Worm (Caenorhabditis elegans) whole organism, dauer: ENCODE data around the gene F23H12.5.

Experiments
- unc-62 ChIP-seq: sonication (generic microtip); optimal IDR thresholded peaks from 2 replicates; lab custom pipeline; 2017; ENCODE audit warnings: missing biosample characterization, missing genetic modification reagents, missing genetic modification characterization

The F23H12.5 gene

DNA sequence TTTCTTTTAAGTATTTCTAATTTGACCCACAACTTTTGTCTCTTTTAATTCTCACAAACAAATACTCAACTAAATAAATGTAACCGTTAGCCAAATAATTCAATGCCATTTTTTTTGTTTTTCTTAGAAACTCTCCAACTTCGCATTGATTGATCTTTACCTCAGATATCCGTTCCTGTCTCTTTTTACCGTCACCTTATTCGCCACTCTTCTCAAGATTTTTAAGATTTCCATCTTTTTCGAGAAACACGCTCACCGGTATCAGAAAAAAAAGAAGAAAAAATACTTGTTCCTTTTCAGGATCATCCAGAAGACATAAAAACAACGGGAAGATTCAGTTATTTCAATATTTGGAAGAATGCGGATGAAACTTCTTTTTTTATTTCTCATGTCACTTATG lies at the start of gene F23H12.5:
Gene F23H12.5 (plus strand): TSS at position 301 of the 400 bp plus-strand sequence.
- TF ChIP-seq unc-62, result no peak

DNA sequence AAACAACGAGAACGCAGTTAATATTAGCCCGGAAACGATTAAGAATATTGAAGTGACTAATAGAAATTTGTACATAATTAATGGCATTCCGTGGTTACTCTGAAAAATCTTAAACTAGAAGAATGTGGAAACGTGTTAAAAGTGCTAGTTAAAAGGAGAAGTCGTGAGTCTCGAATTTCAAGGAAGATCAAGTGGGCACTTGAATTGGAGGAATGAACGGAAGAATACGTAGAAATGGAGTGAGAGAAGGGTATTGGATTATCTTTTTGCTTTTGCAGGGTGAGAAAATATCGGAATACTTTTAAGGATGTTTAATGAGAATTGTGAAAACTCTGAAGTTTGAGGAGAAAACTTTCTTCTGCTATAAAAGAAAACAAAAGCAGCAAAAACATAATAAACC lies 48.2 kb upstream of the F23H12.5 start, which contains the start of gene hpo-30:
Gene hpo-30 (minus strand): TSS at position 101 of the 400 bp plus-strand sequence.
- no peak for TF ChIP-seq unc-62

DNA sequence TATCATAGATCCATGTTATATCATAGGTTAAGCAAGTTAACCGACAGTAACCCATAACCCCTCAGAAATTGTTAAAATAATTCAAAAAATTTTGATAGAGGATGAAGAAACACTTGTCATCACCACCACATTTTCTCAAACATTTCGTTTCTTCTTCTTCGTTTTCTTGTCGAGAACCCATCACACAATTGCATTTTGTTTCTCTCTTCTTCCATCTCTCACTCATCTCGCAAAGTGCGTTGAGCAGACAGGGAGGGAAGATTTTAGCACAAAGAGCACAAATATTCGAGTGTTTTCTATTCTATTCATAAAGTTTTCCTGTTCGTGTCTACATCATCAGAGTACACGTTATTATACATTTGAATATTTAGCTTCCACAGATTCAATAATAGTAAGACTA lies 44.0 kb upstream of the F23H12.5 start:
- TF ChIP-seq unc-62, result no peak

DNA sequence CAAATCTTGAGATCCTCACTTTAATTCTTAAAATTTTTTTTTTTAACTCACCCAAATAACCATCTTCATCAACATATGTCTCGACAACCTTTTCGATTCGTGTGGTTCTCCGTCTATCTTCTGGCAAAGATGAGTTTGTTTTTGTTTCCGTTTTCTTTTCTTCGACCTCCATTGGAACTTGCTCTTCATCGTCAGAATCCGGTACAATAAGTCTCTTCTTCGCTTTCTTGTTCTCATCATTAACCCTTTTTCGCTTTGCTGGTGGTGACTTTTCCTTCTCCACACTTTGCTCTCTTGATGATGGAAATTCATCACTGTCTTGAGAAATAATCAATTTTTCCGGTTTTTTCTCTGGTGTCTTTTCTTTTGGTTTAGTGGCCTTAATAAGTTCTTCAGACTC lies 42.4 kb upstream of the F23H12.5 start:
- no peak for TF ChIP-seq unc-62

DNA sequence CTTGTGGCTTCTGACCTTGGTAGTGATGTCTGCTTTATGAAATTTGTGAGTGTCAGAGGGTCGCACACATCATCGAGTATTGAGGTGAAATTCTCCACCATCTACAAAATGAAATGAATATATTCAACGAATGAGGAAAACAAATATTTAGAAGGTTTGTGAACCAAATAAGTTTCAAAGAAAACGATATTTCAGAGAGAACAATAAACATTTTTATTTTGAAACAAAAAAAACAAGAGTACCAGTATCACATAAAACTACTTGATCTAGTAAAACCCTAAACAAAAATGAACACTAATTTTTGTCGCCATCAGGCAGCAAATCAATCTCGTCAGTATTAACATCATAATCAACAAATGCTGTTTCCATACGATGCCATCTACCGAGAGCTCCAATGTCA lies 41.4 kb upstream of the F23H12.5 start, which contains the start of gene R04F11.3:
Gene R04F11.3 (minus strand): TSS at position 101 of the 400 bp plus-strand sequence.
- no peak for TF ChIP-seq unc-62

DNA sequence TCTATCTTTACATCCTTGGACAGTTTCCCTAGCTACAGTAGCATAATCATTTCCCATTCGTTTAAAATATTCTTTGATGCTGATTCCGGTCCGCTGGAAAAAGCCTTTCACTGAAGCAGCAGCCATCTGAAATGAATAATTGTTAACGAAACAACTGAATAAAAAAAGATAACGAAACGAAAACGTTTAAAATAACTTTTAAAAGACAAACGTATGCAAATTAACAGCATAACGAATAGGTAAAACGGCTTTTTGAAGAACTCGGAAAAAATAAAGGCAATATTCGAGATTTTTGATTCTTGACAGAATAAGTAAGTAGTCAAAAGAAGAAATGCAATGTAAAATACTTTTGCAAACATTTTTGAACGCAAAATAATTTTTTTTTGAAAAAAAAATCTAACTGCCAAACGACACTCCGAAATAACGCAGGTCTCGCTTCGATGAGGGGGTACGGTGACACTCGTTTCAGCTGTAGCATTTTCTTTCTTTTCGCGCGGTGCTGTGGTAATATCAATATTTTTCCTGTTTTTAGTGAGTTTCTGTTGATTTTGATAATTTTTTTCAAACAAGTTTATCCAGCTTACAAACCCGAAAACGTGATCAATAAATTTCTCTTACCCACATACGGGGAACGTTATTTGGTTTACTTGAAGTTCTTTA lies 40.4 kb upstream of the F23H12.5 start, which contains the start of the genes R04F11.5 and R04F11.2:
Gene R04F11.5 (minus strand): TSS at position 126 of the 660 bp plus-strand sequence.
Gene R04F11.2 (plus strand): TSS at position 488 of the 660 bp plus-strand sequence.
- no peak for TF ChIP-seq unc-62

DNA sequence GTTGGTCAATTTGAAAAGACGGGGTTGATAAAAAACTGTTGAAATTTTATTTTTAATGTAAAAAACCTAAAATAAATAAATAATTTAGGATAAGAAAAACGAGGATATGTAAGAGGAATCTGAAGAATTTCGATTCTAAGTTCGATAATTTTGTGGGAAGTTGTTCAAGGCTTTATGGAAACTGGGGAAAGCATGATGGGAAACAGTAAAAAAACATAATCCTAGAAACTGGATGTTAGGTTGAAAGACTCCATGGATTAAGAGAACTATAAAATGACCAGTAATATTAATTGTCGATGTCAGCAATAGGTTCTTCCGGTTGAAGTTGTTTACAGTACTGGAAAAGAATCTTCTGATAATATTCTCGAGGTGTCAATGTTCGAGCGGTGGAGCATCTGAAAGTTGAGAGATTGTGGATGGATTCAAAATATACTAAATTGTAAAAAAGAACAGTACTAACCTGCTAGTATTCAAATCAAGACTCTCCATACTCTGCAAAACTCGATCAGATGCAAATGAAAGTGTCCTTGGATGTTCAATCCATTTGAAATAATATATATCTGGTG lies 38.1 kb upstream of the F23H12.5 start:
- no peak for TF ChIP-seq unc-62

DNA sequence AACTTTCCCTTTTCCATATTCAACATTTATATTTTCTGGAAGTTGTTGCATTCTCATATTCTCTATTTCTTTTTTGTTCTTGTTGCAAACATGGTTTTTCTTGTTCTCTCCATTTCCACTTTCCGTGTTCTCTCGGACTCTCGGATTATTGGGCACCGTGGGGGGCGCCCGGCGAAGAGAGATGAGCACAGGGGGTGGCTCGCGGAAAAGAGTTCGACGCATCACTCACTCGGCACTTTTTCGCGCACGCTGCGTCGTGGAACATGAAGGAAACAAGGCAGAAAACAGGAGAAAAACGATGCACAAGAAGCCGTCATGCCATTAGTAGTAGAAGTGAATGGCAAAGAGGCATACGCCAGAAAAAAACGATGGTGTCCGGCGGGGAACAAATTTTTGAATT lies 31.8 kb upstream of the F23H12.5 start:
- TF ChIP-seq unc-62, result no peak

DNA sequence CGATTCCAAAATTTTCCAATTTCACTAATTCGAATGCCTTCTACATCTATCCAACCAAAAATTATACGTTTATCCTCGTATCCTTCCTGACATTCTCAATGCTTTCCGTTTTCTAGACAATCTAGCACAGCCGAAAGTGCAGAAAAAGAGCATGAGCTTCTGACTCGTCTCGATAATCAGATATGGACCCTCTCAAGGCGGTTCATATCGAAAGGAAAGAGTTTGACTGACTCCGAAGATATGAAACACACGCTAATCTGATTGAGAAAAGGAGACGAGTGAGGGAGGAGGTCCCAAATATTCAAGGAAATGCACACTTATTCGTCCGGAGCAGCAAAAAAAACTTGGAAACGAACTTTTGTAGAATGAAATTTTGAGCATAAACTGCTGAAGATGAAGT lies 29.3 kb upstream of the F23H12.5 start:
- TF ChIP-seq unc-62, result no peak

DNA sequence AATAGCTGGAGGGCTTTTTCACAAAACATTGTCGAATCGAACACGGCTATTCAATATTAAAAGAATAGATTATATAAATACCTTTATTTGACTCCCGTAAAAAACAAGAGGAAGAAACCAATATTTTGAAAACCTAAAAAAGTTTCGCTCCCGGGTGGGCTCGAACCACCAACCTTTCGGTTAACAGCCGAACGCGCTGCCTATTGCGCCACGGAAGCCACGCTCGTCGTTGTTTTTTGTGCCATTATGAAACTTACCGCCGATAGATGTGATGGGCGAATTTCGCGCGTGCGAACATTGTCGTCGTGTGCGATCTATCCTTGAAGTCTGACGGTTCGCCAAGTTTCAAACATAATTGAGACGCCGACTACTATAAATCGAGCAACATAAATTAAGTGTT lies 26.6 kb upstream of the F23H12.5 start:
- no peak for TF ChIP-seq unc-62

DNA sequence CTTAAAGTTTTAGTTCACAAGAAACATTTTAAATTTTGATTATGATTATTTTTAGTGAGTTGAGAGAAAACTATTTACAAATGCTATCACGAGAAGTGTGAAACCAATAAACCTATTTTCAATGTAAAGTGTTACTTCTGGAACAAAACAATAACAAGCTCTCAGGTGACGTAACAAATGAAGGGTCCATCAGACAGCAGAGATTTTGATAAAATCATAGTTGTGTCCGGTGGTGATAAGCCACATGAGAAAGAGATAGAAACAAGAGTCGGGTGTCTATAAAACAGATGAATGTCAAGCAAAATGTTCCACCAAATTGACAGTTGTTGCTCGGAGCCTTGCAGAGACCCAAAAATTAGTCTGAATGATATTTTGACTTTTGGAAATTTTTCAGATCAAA lies 24.1 kb upstream of the F23H12.5 start:
- TF ChIP-seq unc-62, result no peak

DNA sequence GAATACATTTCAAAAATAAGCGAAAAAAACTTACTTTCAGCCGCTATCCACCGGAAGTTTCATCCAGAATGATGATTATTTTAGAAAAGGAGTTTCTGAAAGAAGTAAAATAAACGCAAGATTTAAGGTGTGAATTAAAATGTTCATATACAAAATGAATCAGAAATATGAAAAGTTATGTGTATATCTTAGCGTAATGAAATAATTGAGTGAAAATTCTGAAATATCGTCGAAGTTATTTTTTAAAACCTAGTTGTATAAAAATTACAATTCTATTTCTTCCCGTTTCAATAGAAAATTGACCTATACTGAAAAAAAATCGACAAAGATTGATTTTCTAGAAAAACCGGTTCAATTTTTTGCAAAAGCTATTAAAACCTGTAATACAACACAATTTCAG lies 20.6 kb upstream of the F23H12.5 start, which contains the start of gene twk-13:
Gene twk-13 (minus strand): TSS at position 101 of the 400 bp plus-strand sequence.
- TF ChIP-seq unc-62, result no peak

DNA sequence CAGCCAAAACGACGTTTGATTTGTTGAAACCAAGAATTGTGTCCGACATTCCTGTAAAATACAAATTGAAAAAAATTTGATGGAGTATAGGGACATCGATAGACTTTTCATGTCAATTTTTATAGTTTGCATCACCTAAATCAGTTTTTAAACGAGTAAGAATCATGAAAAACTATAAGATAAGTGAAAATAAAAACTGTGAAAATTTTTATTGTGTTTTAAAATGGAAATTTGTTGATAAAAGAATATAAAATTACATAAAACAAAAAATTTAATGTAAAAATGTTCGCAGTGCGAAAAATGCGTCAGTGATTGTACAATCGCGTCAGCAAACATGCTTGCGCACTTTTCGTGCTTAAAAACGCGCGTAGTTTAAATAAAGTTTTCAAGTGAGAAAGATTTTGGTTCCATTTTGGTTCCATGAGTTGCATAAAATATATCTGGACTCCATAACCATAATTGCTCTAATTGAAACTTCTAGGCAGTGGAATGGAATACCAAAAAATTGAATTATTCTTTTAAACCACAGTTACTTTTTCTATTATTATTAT lies 15.0 kb upstream of the F23H12.5 start, which contains the start of gene tomm-20:
Gene tomm-20 (minus strand): TSS at position 51 of the 551 bp plus-strand sequence.
- TF ChIP-seq unc-62, result no peak

DNA sequence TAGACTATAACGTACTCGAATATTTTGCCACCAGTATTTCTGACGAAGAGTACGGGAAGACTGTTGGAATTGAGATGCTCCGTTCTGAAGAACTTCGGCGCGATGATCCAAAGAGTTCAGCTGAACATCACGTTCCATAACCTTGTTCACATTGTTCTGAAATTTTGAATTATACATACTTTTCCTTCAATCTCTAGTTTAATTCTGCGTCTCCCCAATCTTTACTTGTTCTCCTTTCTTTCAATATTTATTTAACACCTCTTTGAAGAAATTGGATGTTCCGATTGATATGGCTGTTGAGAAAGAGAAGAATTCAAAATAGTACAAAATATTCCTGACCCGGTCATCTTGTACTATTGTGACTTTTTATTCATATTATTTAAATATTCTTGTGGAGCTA lies 13.6 kb upstream of the F23H12.5 start, which contains the start of gene F23H12.3:
Gene F23H12.3 (plus strand): TSS at position 301 of the 400 bp plus-strand sequence.
- TF ChIP-seq unc-62, result no peak

DNA sequence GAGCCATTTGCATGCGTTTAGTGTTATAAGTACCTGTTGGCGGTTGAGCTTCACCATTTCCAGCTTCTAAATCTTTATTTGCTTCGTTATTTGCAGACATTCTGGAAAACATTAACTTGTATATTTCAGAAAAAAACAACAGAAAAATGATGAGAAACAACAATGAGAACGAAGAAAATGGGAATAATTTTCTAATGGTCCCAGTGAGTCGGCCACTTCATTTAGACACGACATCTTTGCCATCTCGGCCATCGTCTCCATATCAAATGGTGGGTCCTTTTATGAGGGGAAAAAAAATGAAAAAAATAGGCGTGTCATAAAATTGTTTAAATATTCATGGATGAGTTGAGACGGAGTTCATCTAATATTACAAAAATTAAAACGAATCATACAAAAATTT lies 12.6 kb upstream of the F23H12.5 start, which contains the start of gene snb-2:
Gene snb-2 (minus strand): TSS at position 101 of the 400 bp plus-strand sequence.
- TF ChIP-seq unc-62, result no peak

DNA sequence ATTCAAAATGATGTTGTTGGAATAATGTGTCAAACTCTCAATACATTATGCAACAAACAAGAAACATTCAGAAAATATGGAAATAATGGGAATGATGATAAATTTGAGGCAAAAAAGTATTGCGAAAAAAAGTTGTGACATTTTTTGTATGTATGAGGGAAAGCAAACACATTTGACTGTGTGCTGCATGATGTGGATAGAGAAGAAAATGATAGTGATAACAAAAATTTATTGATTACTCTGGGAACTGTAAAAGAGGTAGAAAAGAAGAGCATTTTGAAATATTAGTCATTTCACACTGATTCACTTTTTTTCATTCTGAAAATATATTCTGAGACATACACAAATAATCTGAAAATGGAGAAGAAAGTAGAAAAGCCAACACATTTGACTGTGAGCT lies 10.6 kb upstream of the F23H12.5 start:
- TF ChIP-seq unc-62, result no peak

DNA sequence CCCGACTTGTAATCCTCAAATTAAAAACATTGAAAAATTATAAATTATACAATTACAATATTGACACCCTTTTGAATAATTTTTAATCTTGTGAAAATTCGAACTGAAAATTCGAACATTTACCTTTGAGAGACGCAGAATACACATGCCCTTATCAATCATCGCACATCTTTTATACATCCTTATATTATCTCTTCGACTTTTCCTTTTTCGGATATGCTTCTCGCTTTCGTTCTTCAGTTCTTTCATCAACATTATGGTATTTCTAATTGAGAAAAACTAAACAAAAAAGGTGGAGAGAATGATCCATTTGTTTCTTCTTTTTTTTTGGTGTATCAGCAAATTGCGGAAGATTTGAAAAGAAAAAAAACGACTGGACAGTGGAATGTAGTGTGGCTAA lies 9.1 kb upstream of the F23H12.5 start:
- TF ChIP-seq unc-62, result no peak

DNA sequence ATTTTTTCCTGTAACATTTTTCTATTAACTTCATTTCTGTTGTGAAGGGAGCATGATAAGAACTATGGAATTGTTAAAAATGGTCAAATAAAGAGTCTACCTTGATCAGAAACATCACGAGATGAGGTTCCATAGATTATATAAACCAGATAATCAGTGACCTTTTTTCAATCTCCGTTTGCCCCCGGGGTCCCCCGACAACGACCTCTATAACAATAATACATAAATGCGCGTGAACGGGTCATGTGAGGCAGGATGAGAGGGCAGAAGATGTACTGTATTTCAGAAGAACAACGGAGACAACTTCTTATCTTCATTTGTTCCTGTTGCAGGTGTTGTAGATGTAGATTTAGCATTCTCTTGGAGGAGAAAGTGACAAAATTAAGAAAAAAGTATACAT lies 6.6 kb upstream of the F23H12.5 start:
- no peak for TF ChIP-seq unc-62
